Worm (Caenorhabditis elegans) whole organism, midembryonic: ENCODE results near the gene sdz-10.

Experiments
- cog-1 ChIP-seq: sonication (generic microtip); optimal IDR thresholded peaks from 2 replicates; lab custom pipeline; 2016; ENCODE audit warnings: missing genetic modification characterization, missing compliant biosample characterization
- flt-1 ChIP-seq: fragments of 200-800 bp; sonication (Bioruptor generic); IDR thresholded peaks from 2 replicates; pipeline ENCODE4 v1.3.6; 2022; ENCODE audit warnings: missing genetic modification characterization, missing compliant biosample characterization
- ref-1 ChIP-seq: fragments of 200-800 bp; sonication (Bioruptor generic); conservative IDR thresholded peaks from 2 replicates; pipeline ENCODE4 v1.3.6; 2022; ENCODE audit warnings: missing genetic modification reagents, missing genetic modification characterization, missing compliant biosample characterization
- tab-1 ChIP-seq: fragments of 200-800 bp; sonication (Bioruptor generic); IDR thresholded peaks from 2 replicates; pipeline ENCODE4 v1.3.6; 2022; ENCODE audit warnings: missing genetic modification characterization, missing compliant biosample characterization
- ztf-23 ChIP-seq: fragments of 200-800 bp; sonication (Bioruptor generic); IDR thresholded peaks from 2 replicates; pipeline ENCODE4 v1.3.6; 2022; ENCODE audit warnings: missing genetic modification reagents, missing genetic modification characterization, missing compliant biosample characterization
- ztf-29 ChIP-seq: fragments of 200-800 bp; sonication (Bioruptor generic); IDR thresholded peaks from 2 replicates; pipeline ENCODE4 v1.3.6; 2022; ENCODE audit warnings: missing genetic modification reagents, missing genetic modification characterization, missing compliant biosample characterization

- TF ChIP-seq ztf-29 = no peak
- TF ChIP-seq ref-1 (GFP tag; lab: Robert Waterston, UW) = no peak
- no peak for TF ChIP-seq flt-1 (GFP tag; lab: Robert Waterston, UW)
- no peak for TF ChIP-seq ztf-23 (GFP tag; lab: Robert Waterston, UW)
- no peak for TF ChIP-seq tab-1
- no peak for TF ChIP-seq cog-1 (tag; lab: Kevin White, UChicago)
Observed at ce11 chrII:2764664-2765063, 7.4 kb downstream of the sdz-10 start, which contains the start of gene fbxb-108.
